Fruit fly (Drosophila melanogaster) whole organism, prepupa: ENCODE measurements around the gene CG14852.

Experiments used
- Blimp-1 ChIP-seq: fragments of 200-800 bp; sonication (Bioruptor generic); optimal IDR thresholded peaks from 3 replicates; lab custom pipeline; 2017; ENCODE audit warnings: missing biosample characterization, missing genetic modification characterization, mild to moderate bottlenecking, moderate library complexity, missing genetic modification reagents
- CG10631 ChIP-seq: fragments of 200-800 bp; sonication (Bioruptor generic); optimal IDR thresholded peaks from 2 replicates; lab custom pipeline; 2016; ENCODE audit warnings: missing biosample characterization, missing genetic modification characterization
- CG10669 ChIP-seq: fragments of 200-800 bp; sonication (Bioruptor generic); optimal IDR thresholded peaks from 3 replicates; lab custom pipeline; 2018; ENCODE audit warnings: missing biosample characterization, mild to moderate bottlenecking, missing genetic modification characterization, moderate library complexity
- CG11294 ChIP-seq: fragments of 200-800 bp; sonication (Bioruptor generic); IDR thresholded peaks from 2 replicates; pipeline ENCODE4 v1.3.6; 2022; ENCODE audit warnings: missing biosample characterization, missing genetic modification characterization
- CG11902 ChIP-seq: fragments of 200-800 bp; sonication (Bioruptor generic); optimal IDR thresholded peaks from 3 replicates; lab custom pipeline; 2016; ENCODE audit warnings: missing biosample characterization, missing genetic modification characterization
- CG15336 ChIP-seq: fragments of 200-800 bp; sonication (Bioruptor generic); IDR thresholded peaks from 2 replicates; pipeline ENCODE4 v1.3.6; 2022; ENCODE audit warnings: missing biosample characterization, missing genetic modification characterization
- CG1621 ChIP-seq: fragments of 200-800 bp; sonication (Bioruptor generic); optimal IDR thresholded peaks from 3 replicates; lab custom pipeline; 2018; ENCODE audit warnings: missing biosample characterization, mild to moderate bottlenecking, missing genetic modification characterization
- CG16779 ChIP-seq: fragments of 200-800 bp; sonication (Bioruptor generic); optimal IDR thresholded peaks from 3 replicates; lab custom pipeline; 2017; ENCODE audit warnings: missing biosample characterization, mild to moderate bottlenecking, missing genetic modification characterization
- CG3032 ChIP-seq: fragments of 200-800 bp; optimal IDR thresholded peaks from 2 replicates; lab custom pipeline; 2019; ENCODE audit warnings: missing biosample characterization, mild to moderate bottlenecking, missing genetic modification characterization, moderate library complexity
- CG31627 ChIP-seq: fragments of 200-800 bp; sonication (Bioruptor generic); optimal IDR thresholded peaks from 3 replicates; lab custom pipeline; 2016; ENCODE audit warnings: missing biosample characterization, missing genetic modification characterization
- CG32006 ChIP-seq: fragments of 200-800 bp; sonication (Bioruptor generic); optimal IDR thresholded peaks from 3 replicates; lab custom pipeline; 2017; ENCODE audit warnings: missing biosample characterization, mild to moderate bottlenecking, missing genetic modification characterization
- CG34406 ChIP-seq: fragments of 200-800 bp; sonication (Bioruptor generic); optimal IDR thresholded peaks from 3 replicates; lab custom pipeline; 2016; ENCODE audit warnings: missing biosample characterization, missing genetic modification characterization
- CG3919 ChIP-seq: fragments of 200-800 bp; sonication (Bioruptor generic); optimal IDR thresholded peaks from 3 replicates; lab custom pipeline; 2016; ENCODE audit warnings: missing biosample characterization, missing genetic modification characterization
- CG6276 ChIP-seq: fragments of 200-800 bp; sonication (Bioruptor generic); optimal IDR thresholded peaks from 2 replicates; lab custom pipeline; 2017; ENCODE audit warnings: missing biosample characterization, mild to moderate bottlenecking, missing genetic modification characterization
- CG6808 ChIP-seq: fragments of 200-800 bp; sonication (Bioruptor generic); optimal IDR thresholded peaks from 3 replicates; lab custom pipeline; 2017; ENCODE audit warnings: missing biosample characterization, missing genetic modification characterization, mild to moderate bottlenecking, moderate library complexity, missing genetic modification reagents
- CG8119 ChIP-seq: fragments of 200-800 bp; sonication (Bioruptor generic); IDR thresholded peaks from 3 replicates; pipeline ENCODE4 v1.3.6; 2022; ENCODE audit warnings: missing biosample characterization, missing genetic modification characterization
- CG8319 ChIP-seq: fragments of 200-800 bp; sonication (Bioruptor generic); optimal IDR thresholded peaks from 3 replicates; lab custom pipeline; 2016; ENCODE audit warnings: missing biosample characterization, missing genetic modification characterization
- CG8632 ChIP-seq: fragments of 200-800 bp; sonication (Bioruptor generic); optimal IDR thresholded peaks from 3 replicates; lab custom pipeline; 2016; ENCODE audit warnings: missing biosample characterization, missing genetic modification characterization
- CG9139 ChIP-seq: fragments of 200-800 bp; sonication (Bioruptor generic); optimal IDR thresholded peaks from 3 replicates; lab custom pipeline; 2017; ENCODE audit warnings: missing biosample characterization, mild to moderate bottlenecking, missing genetic modification characterization
- Eip75B ChIP-seq: fragments of 200-800 bp; sonication (Bioruptor generic); optimal IDR thresholded peaks from 3 replicates; lab custom pipeline; 2016; ENCODE audit warnings: missing biosample characterization, missing genetic modification characterization
- Eip93F ChIP-seq: fragments of 200-800 bp; sonication (Bioruptor generic); optimal IDR thresholded peaks from 2 replicates; lab custom pipeline; 2016; ENCODE audit warnings: missing biosample characterization, mild to moderate bottlenecking, missing genetic modification characterization
- Ets21C ChIP-seq: fragments of 200-800 bp; sonication (Bioruptor generic); optimal IDR thresholded peaks from 3 replicates; lab custom pipeline; 2016; ENCODE audit warnings: missing biosample characterization, missing genetic modification characterization
- Ets96B ChIP-seq: fragments of 200-800 bp; optimal IDR thresholded peaks from 2 replicates; lab custom pipeline; 2019; ENCODE audit warnings: missing biosample characterization, mild to moderate bottlenecking, missing genetic modification characterization, moderate library complexity
- Hr4 ChIP-seq: fragments of 200-800 bp; sonication (Bioruptor generic); optimal IDR thresholded peaks from 3 replicates; lab custom pipeline; 2016; ENCODE audit warnings: missing biosample characterization, missing genetic modification characterization
- Lpt ChIP-seq: fragments of 200-800 bp; sonication (Bioruptor generic); optimal IDR thresholded peaks from 3 replicates; lab custom pipeline; 2016; ENCODE audit warnings: missing biosample characterization, missing genetic modification characterization
- Smox ChIP-seq: fragments of 200-800 bp; sonication (Bioruptor generic); optimal IDR thresholded peaks from 3 replicates; lab custom pipeline; 2016; ENCODE audit warnings: missing biosample characterization, missing genetic modification characterization
- Sox14 ChIP-seq: fragments of 200-800 bp; sonication (Bioruptor generic); optimal IDR thresholded peaks from 3 replicates; lab custom pipeline; 2016; ENCODE audit warnings: missing biosample characterization, missing genetic modification characterization
- Sox15 ChIP-seq: fragments of 200-800 bp; sonication (Bioruptor generic); optimal IDR thresholded peaks from 3 replicates; lab custom pipeline; 2016; ENCODE audit warnings: missing biosample characterization, missing genetic modification characterization
- achi ChIP-seq: fragments of 200-800 bp; sonication (Bioruptor generic); optimal IDR thresholded peaks from 3 replicates; lab custom pipeline; 2016; ENCODE audit warnings: missing biosample characterization, missing genetic modification characterization
- cyc ChIP-seq: fragments of 200-800 bp; sonication (Bioruptor generic); optimal IDR thresholded peaks from 3 replicates; lab custom pipeline; 2016; ENCODE audit warnings: missing biosample characterization, missing genetic modification characterization
- dac ChIP-seq: fragments of 200-800 bp; sonication (Bioruptor generic); optimal IDR thresholded peaks from 2 replicates; lab custom pipeline; 2017; ENCODE audit warnings: missing biosample characterization, mild to moderate bottlenecking, missing genetic modification characterization
- dsx ChIP-seq: fragments of 200-800 bp; optimal IDR thresholded peaks from 3 replicates; lab custom pipeline; 2019; ENCODE audit warnings: missing biosample characterization, mild to moderate bottlenecking, missing genetic modification characterization, moderate library complexity; ENCODE audit not compliant: poor library complexity, severe bottlenecking
- eg ChIP-seq: fragments of 200-800 bp; sonication (Bioruptor generic); IDR thresholded peaks from 3 replicates; pipeline ENCODE4 v1.3.6; 2022; ENCODE audit warnings: missing biosample characterization, missing genetic modification characterization
- fkh ChIP-seq: fragments of 200-800 bp; sonication (Bioruptor generic); optimal IDR thresholded peaks from 3 replicates; lab custom pipeline; 2017; ENCODE audit warnings: missing biosample characterization, mild to moderate bottlenecking, missing genetic modification characterization, moderate library complexity
- pdm3 ChIP-seq: fragments of 200-800 bp; sonication (Bioruptor generic); optimal IDR thresholded peaks from 3 replicates; lab custom pipeline; 2016; ENCODE audit warnings: missing biosample characterization, missing genetic modification characterization
- salr ChIP-seq, 2 experiments: fragments of 200-800 bp; sonication (Bioruptor generic); optimal IDR thresholded peaks; 3 replicates each; lab custom pipeline; 2016 to 2018; ENCODE audit warnings: missing biosample characterization in 2 of 2, missing genetic modification characterization in 2 of 2, mild to moderate bottlenecking in 1 of 2
- spab ChIP-seq: fragments of 200-800 bp; sonication (Bioruptor generic); optimal IDR thresholded peaks from 2 replicates; lab custom pipeline; 2017; ENCODE audit warnings: missing biosample characterization, mild to moderate bottlenecking, missing genetic modification characterization, missing genetic modification reagents
- ss ChIP-seq, 2 experiments: fragments of 200-800 bp; sonication (Bioruptor generic); optimal IDR thresholded peaks; 2 replicates in 1 of 2; 3 replicates in 1 of 2; lab custom pipeline; 2017 to 2018; ENCODE audit warnings: mild to moderate bottlenecking in 2 of 2, missing biosample characterization in 2 of 2, missing genetic modification characterization in 2 of 2, moderate library complexity in 1 of 2
- svp ChIP-seq: fragments of 200-800 bp; sonication (Bioruptor generic); peaks from one replicate; lab custom pipeline; 2016; ENCODE audit warnings: missing biosample characterization, missing genetic modification characterization

Gene CG14852

dm6 chr3R:14526657-14527056 lies 39.1 kb upstream of the CG14852 start:
- TF ChIP-seq Smox (GFP tag; lab: Kevin White, UChicago): no peak
- TF ChIP-seq fkh (GFP tag; lab: Kevin White, UChicago): peak; percentile 65
- TF ChIP-seq Sox15 (GFP tag; lab: Kevin White, UChicago): no peak
- TF ChIP-seq CG32006 (GFP tag; lab: Kevin White, UChicago): no peak
- no peak for TF ChIP-seq spab (GFP tag; lab: Kevin White, UChicago)

- no peak for TF ChIP-seq CG32006 (GFP tag; lab: Kevin White, UChicago)
- no peak for TF ChIP-seq Ets21C (GFP tag; lab: Kevin White, UChicago)
- TF ChIP-seq, all 60 proteins: peak for 0
Observed at dm6 chr3R:14542038-14542437, 23.7 kb upstream of the CG14852 start.

dm6 chr3R:14548752-14549151 lies 17.0 kb upstream of the CG14852 start:
- TF ChIP-seq eg (no peak), Eip75B (GFP tag; lab: Kevin White, UChicago) (no peak), CG32006 (GFP tag; lab: Kevin White, UChicago) (no peak), Blimp-1 (GFP tag; lab: Kevin White, UChicago) (no peak), fkh (GFP tag; lab: Kevin White, UChicago) (no peak), cyc (GFP tag; lab: Kevin White, UChicago) (no peak), Eip93F (GFP tag; lab: Kevin White, UChicago) (no peak), CG8319 (GFP tag; lab: Kevin White, UChicago) (no peak), CG11902 (GFP tag; lab: Kevin White, UChicago) (no peak), CG10669 (GFP tag; lab: Kevin White, UChicago) (no peak), CG3919 (no peak)

- TF ChIP-seq CG32006 (GFP tag; lab: Kevin White, UChicago): no peak
- TF ChIP-seq, all 60 proteins: peak for 0
Observed at dm6 chr3R:14555021-14555420, 10.7 kb upstream of the CG14852 start.

- TF ChIP-seq Lpt (GFP tag; lab: Kevin White, UChicago): peak; percentile 65
- TF ChIP-seq ss (GFP tag; optimal IDR thresholded peaks at IDR 0.05; lab: Kevin White, UChicago): peak; percentile 21 to 52
- no peak for TF ChIP-seq CG31627 (GFP tag; lab: Kevin White, UChicago)
- TF ChIP-seq salr (GFP tag; optimal IDR thresholded peaks at IDR 0.05; lab: Kevin White, UChicago): peak in 1 of 2 experiments; percentile 77
- TF ChIP-seq CG34406 (GFP tag; lab: Kevin White, UChicago): peak; percentile 40
- peak; percentile 33 for TF ChIP-seq CG3032 (tag; lab: Kevin White, UChicago)
- peak; percentile 32 for TF ChIP-seq Eip75B (GFP tag; lab: Kevin White, UChicago)
- peak; percentile 77 for TF ChIP-seq CG16779 (tag; lab: Kevin White, UChicago)
- peak; percentile 88 for TF ChIP-seq CG8119 (GFP tag; lab: Robert Waterston, UW)
- peak; percentile 56 for TF ChIP-seq CG6808
- peak; percentile 58 for TF ChIP-seq dsx
- no peak for TF ChIP-seq CG11902 (GFP tag; lab: Kevin White, UChicago)
- peak; percentile 12 for TF ChIP-seq CG3919
- peak; percentile 4 for TF ChIP-seq CG9139 (GFP tag; lab: Kevin White, UChicago)
- peak; percentile 43 for TF ChIP-seq Hr4 (GFP tag; lab: Kevin White, UChicago)
- TF ChIP-seq CG15336: peak; percentile 76
- peak; percentile 3 for TF ChIP-seq Sox14
- peak; percentile 0 for TF ChIP-seq CG8632
- TF ChIP-seq CG1621 (tag; lab: Kevin White, UChicago): peak; percentile 32
- TF ChIP-seq Ets21C (GFP tag; lab: Kevin White, UChicago): no peak
- no peak; the same call in 1 of the 2 replicates for TF ChIP-seq CG11294 (GFP tag; lab: Robert Waterston, UW)
- peak; percentile 63 for TF ChIP-seq achi
- peak; percentile 17 for TF ChIP-seq CG10631
- peak; percentile 78 for TF ChIP-seq CG32006 (GFP tag; lab: Kevin White, UChicago)
- TF ChIP-seq dac (GFP tag; lab: Kevin White, UChicago): peak; percentile 44
- peak; percentile 43 for TF ChIP-seq Ets96B (tag; lab: Kevin White, UChicago)
- TF ChIP-seq svp (GFP tag; lab: Kevin White, UChicago): peak; percentile 52
- TF ChIP-seq eg: peak; percentile 95
- peak; percentile 28 for TF ChIP-seq spab (GFP tag; lab: Kevin White, UChicago)
- peak; percentile 24 for TF ChIP-seq pdm3 (GFP tag; lab: Kevin White, UChicago)
- TF ChIP-seq CG6276 (GFP tag; lab: Kevin White, UChicago): peak; percentile 87
Observed at dm6 chr3R:14557480-14558354, 8.0 kb upstream of the CG14852 start, which contains the start of gene Pde6. TSS of gene Pde6 (minus strand) at chr3R:14558304.
